Fruit fly (Drosophila melanogaster): ENCODE data around the gene Vps15.

The Vps15 gene

DNA sequence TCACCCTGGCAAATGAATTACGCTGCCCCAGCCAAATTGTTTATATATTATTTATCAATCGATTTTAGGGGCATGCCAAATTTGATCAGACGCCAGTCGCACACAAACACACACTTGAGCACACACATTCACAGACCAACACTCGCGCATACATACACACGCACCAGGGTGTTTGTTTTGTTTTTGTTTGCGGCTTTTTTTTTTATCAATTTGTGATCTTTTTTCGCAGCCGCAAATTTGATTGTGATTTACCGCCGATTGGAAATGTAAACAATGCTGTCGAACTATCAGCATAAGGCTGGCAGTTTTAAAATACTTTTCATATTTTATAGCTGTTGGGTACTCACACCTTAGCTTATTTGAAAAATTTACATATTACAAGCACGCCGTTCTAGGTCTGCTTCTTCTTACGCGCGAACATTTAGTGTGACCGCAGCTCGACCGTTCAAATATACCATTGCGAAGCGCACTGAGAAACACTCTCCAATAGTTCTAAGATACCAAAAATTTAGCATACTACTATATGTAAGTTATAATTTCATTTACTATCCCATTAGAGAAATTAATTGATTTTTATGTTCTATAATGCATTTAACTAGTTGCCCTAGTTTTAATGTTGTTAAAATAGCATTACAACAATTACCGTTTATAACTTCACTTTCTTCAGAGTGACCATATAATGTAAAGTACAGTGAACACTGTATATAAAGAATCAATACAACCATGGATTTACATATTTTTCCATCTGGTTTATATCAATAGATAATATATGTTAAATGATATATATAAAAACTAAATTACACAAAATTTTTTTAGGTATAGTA lies 8.2 kb downstream of the Vps15 start, which contains the start of gene pum (continued):
- peak; percentile 69 for TF ChIP-seq CG11504 (tag; optimal IDR thresholded peaks at IDR 0.05)
- TF ChIP-seq CG11398 (GFP tag; optimal IDR thresholded peaks at IDR 0.05): no peak
- peak; percentile 45 for TF ChIP-seq CG9437 (GFP tag; optimal IDR thresholded peaks at IDR 0.05)
- peak; percentile 57 for TF ChIP-seq stwl (tag; optimal IDR thresholded peaks at IDR 0.05)
- peak; percentile 64 for TF ChIP-seq CG2678 (tag; optimal IDR thresholded peaks at IDR 0.05)
- peak; percentile 93 for TF ChIP-seq CG9797 (GFP tag; optimal IDR thresholded peaks at IDR 0.05)
- TF ChIP-seq CG2875 (GFP tag; optimal IDR thresholded peaks at IDR 0.05): no peak
- no peak for TF ChIP-seq usp (GFP tag; optimal IDR thresholded peaks at IDR 0.05)
- no peak; the same call in 1 of the 2 replicates for TF ChIP-seq cas (GFP tag; IDR thresholded peaks at IDR 0.05)
- peak; percentile 26 for TF ChIP-seq CG8290 (GFP tag; optimal IDR thresholded peaks at IDR 0.05)
- TF ChIP-seq CG8290 (tag; optimal IDR thresholded peaks at IDR 0.05): peak in 1 of 2 experiments; percentile 35
- no peak for TF ChIP-seq CrebB (tag; optimal IDR thresholded peaks at IDR 0.05)
- TF ChIP-seq CG10274 (GFP tag; optimal IDR thresholded peaks at IDR 0.05): no peak
- peak; percentile 75 for TF ChIP-seq CoRest (tag; optimal IDR thresholded peaks at IDR 0.05)
- TF ChIP-seq Abd-B (GFP tag; optimal IDR thresholded peaks at IDR 0.05): no peak
- TF ChIP-seq CG7987 (GFP tag; optimal IDR thresholded peaks at IDR 0.05): no peak
- no peak for TF ChIP-seq CG15601 (tag; optimal IDR thresholded peaks at IDR 0.05)
- peak; percentile 61 for TF ChIP-seq tap (tag; optimal IDR thresholded peaks at IDR 0.05)
- peak; percentile 9 for TF ChIP-seq CG18599 (GFP tag; optimal IDR thresholded peaks at IDR 0.05)
- TF ChIP-seq CG11695 (GFP tag; IDR thresholded peaks at IDR 0.05): 0 out of 3 replicates have a peak, but pooled peaks have one; percentile 11
- TF ChIP-seq prd (optimal IDR thresholded peaks at IDR 0.05): no peak
- TF ChIP-seq prd (GFP tag; IDR thresholded peaks at IDR 0.05): peak; percentile 68
- no peak for TF ChIP-seq her (GFP tag; optimal IDR thresholded peaks at IDR 0.05)
- no peak for TF ChIP-seq Neu2 (GFP tag; optimal IDR thresholded peaks at IDR 0.05; ENCODE audit: borderline replicate concordance)
- no peak for TF ChIP-seq CG5953 (GFP tag; IDR thresholded peaks at IDR 0.05)
- peak; percentile 57 for TF ChIP-seq CG12391 (tag; optimal IDR thresholded peaks at IDR 0.05)
- TF ChIP-seq CG34376 (GFP tag; optimal IDR thresholded peaks at IDR 0.05): peak; percentile 62
- no peak for TF ChIP-seq Sry-β (GFP tag; optimal IDR thresholded peaks at IDR 0.05)
- TF ChIP-seq CG8388 (GFP tag; optimal IDR thresholded peaks at IDR 0.05): peak; percentile 24
- TF ChIP-seq Dip3 (GFP tag; optimal IDR thresholded peaks at IDR 0.05): no peak
- no peak for TF ChIP-seq Awh (GFP tag; IDR thresholded peaks at IDR 0.05)
- TF ChIP-seq CG12104 (GFP tag; optimal IDR thresholded peaks at IDR 0.05): peak; percentile 37
- no peak for TF ChIP-seq CG14860 (GFP tag; IDR thresholded peaks at IDR 0.05; ENCODE audit: partially characterized antibody)
- TF ChIP-seq CG1602 (GFP tag; optimal IDR thresholded peaks at IDR 0.05): peak; percentile 30
- TF ChIP-seq CG8359 (GFP tag; optimal IDR thresholded peaks at IDR 0.05; ENCODE audit: borderline replicate concordance): no peak
- TF ChIP-seq gce (GFP tag; IDR thresholded peaks at IDR 0.05): no peak
- peak; percentile 8 for TF ChIP-seq CG7556 (GFP tag; optimal IDR thresholded peaks at IDR 0.05)
- no peak for TF ChIP-seq ERR (GFP tag; optimal IDR thresholded peaks at IDR 0.05)
- peak; percentile 78 for TF ChIP-seq slbo (GFP tag; IDR thresholded peaks at IDR 0.05)
- peak; percentile 52; the same call in 1 of the 2 replicates for TF ChIP-seq ranshi (GFP tag; IDR thresholded peaks at IDR 0.05)
- TF ChIP-seq fd64A (GFP tag; optimal IDR thresholded peaks at IDR 0.05): no peak
- TF ChIP-seq BEAF-32 (GFP tag; optimal IDR thresholded peaks at IDR 0.05): peak; percentile 44
- peak; percentile 99 for TF ChIP-seq grau (tag; optimal IDR thresholded peaks at IDR 0.05)
- peak; percentile 53 for TF ChIP-seq Meics (GFP tag; optimal IDR thresholded peaks at IDR 0.05)
- TF ChIP-seq maf-S (GFP tag; optimal IDR thresholded peaks at IDR 0.05): no peak
- no peak for TF ChIP-seq klu (GFP tag; IDR thresholded peaks at IDR 0.05)
- no peak for TF ChIP-seq Dip2 (GFP tag; IDR thresholded peaks at IDR 0.05)
- no peak for TF ChIP-seq CG3407 (GFP tag; optimal IDR thresholded peaks at IDR 0.05)
- no peak for TF ChIP-seq CG14965 (GFP tag; optimal IDR thresholded peaks at IDR 0.05; ENCODE audit: borderline replicate concordance)

Measured in whole organism, embryonic.